Fruit fly (Drosophila melanogaster) whole organism, pupa: ENCODE measurements around the gene Atpalpha.
A peak's percentile ranks its signal among the peaks of the same experiment; 100 is the strongest.

ENCODE experiments used
- CG14655 ChIP-seq: fragments of 200-800 bp; sonication (Bioruptor generic); optimal IDR thresholded peaks from 3 replicates; lab custom pipeline; 2017; ENCODE audit warnings: mild to moderate bottlenecking, missing biosample characterization, missing genetic modification reagents, missing genetic modification characterization
- CG15710 ChIP-seq: fragments of 200-800 bp; sonication (Bioruptor generic); optimal IDR thresholded peaks from 2 replicates; lab custom pipeline; 2018; ENCODE audit warnings: missing biosample characterization, mild to moderate bottlenecking, missing genetic modification characterization, moderate library complexity
- CG17806 ChIP-seq: fragments of 200-800 bp; sonication (Bioruptor generic); optimal IDR thresholded peaks from 2 replicates; lab custom pipeline; 2018; ENCODE audit warnings: missing biosample characterization, mild to moderate bottlenecking, missing genetic modification characterization, moderate library complexity
- CG4496 ChIP-seq: fragments of 200-800 bp; sonication (Bioruptor generic); IDR thresholded peaks from 3 replicates; pipeline ENCODE4 v1.3.6; 2022; ENCODE audit warnings: missing biosample characterization, missing genetic modification characterization

DNA sequence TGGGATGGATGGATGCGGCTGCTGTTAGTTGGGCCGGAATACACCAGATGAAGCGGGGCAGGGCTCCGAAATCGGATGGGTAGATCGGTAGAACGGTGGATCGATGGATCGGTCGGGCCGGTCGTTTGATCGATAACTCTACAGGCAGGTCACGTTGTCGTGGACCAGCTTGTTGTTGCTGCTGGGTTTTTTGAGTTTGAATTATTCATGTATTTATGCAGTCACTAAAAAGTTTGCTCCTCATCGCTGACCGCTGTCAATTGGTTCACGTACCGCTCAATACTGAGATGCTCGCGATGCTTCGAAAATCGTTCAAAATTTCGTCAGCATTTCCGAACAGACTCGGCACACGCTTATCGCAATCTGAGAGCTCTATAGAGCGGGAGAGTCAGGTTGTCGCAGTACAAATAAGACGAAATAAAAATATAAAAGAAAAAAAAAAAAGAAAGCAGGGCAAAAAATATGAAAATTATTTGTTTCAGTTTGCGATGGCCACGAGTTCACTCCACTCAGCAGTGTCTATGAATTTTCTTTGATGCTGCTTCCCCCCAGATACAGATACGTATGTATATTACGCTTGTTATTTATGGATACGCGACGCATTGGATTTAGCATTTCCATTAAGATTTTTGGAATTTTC lies 75.5 kb downstream of the Atpalpha start, which contains the start of gene peg:
- TF ChIP-seq CG14655 (GFP tag; lab: Kevin White, UChicago) (peak; percentile 31), CG17806 (no peak), CG15710 (tag; lab: Kevin White, UChicago) (peak; percentile 29), CG4496 (peak; percentile 73; the same call in 2 of the 3 replicates)
